Worm (Caenorhabditis elegans) whole organism, midembryonic: ENCODE results near the gene C53A3.1.

Source experiments
- T22C8.4 ChIP-seq: fragments of 200-800 bp; sonication (Bioruptor generic); IDR thresholded peaks from 2 replicates; pipeline ENCODE4 v1.3.6; 2022; ENCODE audit warnings: missing genetic modification characterization, missing compliant biosample characterization
- cog-1 ChIP-seq: sonication (generic microtip); optimal IDR thresholded peaks from 2 replicates; lab custom pipeline; 2016; ENCODE audit warnings: missing genetic modification characterization, missing compliant biosample characterization
- flt-1 ChIP-seq: fragments of 200-800 bp; sonication (Bioruptor generic); IDR thresholded peaks from 2 replicates; pipeline ENCODE4 v1.3.6; 2022; ENCODE audit warnings: missing genetic modification characterization, missing compliant biosample characterization
- klf-2 ChIP-seq: fragments of 200-800 bp; sonication (Bioruptor generic); conservative IDR thresholded peaks from 2 replicates; pipeline ENCODE4 v1.3.6; 2022; ENCODE audit warnings: missing genetic modification reagents, missing genetic modification characterization, missing compliant biosample characterization
- med-1 ChIP-seq: sonication (generic microtip); optimal IDR thresholded peaks from 2 replicates; lab custom pipeline; 2017; ENCODE audit warnings: missing genetic modification characterization, mild to moderate bottlenecking, missing compliant biosample characterization, antibody characterized with exemption, missing genetic modification reagents; ENCODE audit not compliant: insufficient read depth
- ref-1 ChIP-seq: fragments of 200-800 bp; sonication (Bioruptor generic); conservative IDR thresholded peaks from 2 replicates; pipeline ENCODE4 v1.3.6; 2022; ENCODE audit warnings: missing genetic modification reagents, missing genetic modification characterization, missing compliant biosample characterization
- tab-1 ChIP-seq: fragments of 200-800 bp; sonication (Bioruptor generic); IDR thresholded peaks from 2 replicates; pipeline ENCODE4 v1.3.6; 2022; ENCODE audit warnings: missing genetic modification characterization, missing compliant biosample characterization
- ztf-23 ChIP-seq: fragments of 200-800 bp; sonication (Bioruptor generic); IDR thresholded peaks from 2 replicates; pipeline ENCODE4 v1.3.6; 2022; ENCODE audit warnings: missing genetic modification reagents, missing genetic modification characterization, missing compliant biosample characterization
- ztf-29 ChIP-seq: fragments of 200-800 bp; sonication (Bioruptor generic); IDR thresholded peaks from 2 replicates; pipeline ENCODE4 v1.3.6; 2022; ENCODE audit warnings: missing genetic modification reagents, missing genetic modification characterization, missing compliant biosample characterization

The C53A3.1 gene

ce11 chrV:5760132-5760531 lies at the start of gene C53A3.1:
C53A3.1 (minus strand) TSS chrV:5760232.
- no peak for TF ChIP-seq med-1 (GFP tag; lab: Kevin White, UChicago)
- TF ChIP-seq T22C8.4, result no peak

ce11 chrV:5805467-5805866 lies 45.4 kb upstream of the C53A3.1 start, which contains the start of gene ZC250.5:
ZC250.5 (plus strand) TSS chrV:5805767.
- no peak for TF ChIP-seq med-1 (GFP tag; lab: Kevin White, UChicago)
- no peak for TF ChIP-seq cog-1 (tag; lab: Kevin White, UChicago)
- no peak for TF ChIP-seq klf-2 (GFP tag; lab: Robert Waterston, UW)
- no peak for TF ChIP-seq ztf-23 (GFP tag; lab: Robert Waterston, UW)
- no peak for TF ChIP-seq T22C8.4
- TF ChIP-seq ref-1 (GFP tag; lab: Robert Waterston, UW), result no peak
- TF ChIP-seq ztf-29 (GFP tag; lab: Robert Waterston, UW), result no peak
- TF ChIP-seq flt-1 (GFP tag; lab: Robert Waterston, UW), result no peak
- no peak for TF ChIP-seq tab-1 (GFP tag; lab: Robert Waterston, UW)

- no peak for TF ChIP-seq ztf-29 (GFP tag; lab: Robert Waterston, UW)
- TF ChIP-seq klf-2 (GFP tag; lab: Robert Waterston, UW), result no peak
- TF ChIP-seq T22C8.4, result no peak
- no peak for TF ChIP-seq med-1 (GFP tag; lab: Kevin White, UChicago)
- TF ChIP-seq ztf-23 (GFP tag; lab: Robert Waterston, UW), result no peak
- no peak for TF ChIP-seq ref-1 (GFP tag; lab: Robert Waterston, UW)
- TF ChIP-seq cog-1 (tag; lab: Kevin White, UChicago), result no peak
- no peak for TF ChIP-seq flt-1 (GFP tag; lab: Robert Waterston, UW)
- TF ChIP-seq tab-1 (GFP tag; lab: Robert Waterston, UW), result no peak
Observed at ce11 chrV:5799373-5799772, 39.3 kb upstream of the C53A3.1 start, which contains the start of gene cyn-17. cyn-17 (plus strand) TSS chrV:5799673.

- no peak for TF ChIP-seq flt-1 (GFP tag; lab: Robert Waterston, UW)
Observed at ce11 chrV:5798132-5798531, 38.1 kb upstream of the C53A3.1 start, which contains the start of gene nstp-3. nstp-3 (minus strand) TSS chrV:5798232.

- no peak for TF ChIP-seq ztf-23 (GFP tag; lab: Robert Waterston, UW)
- no peak for TF ChIP-seq ref-1 (GFP tag; lab: Robert Waterston, UW)
- no peak for TF ChIP-seq flt-1 (GFP tag; lab: Robert Waterston, UW)
- no peak for TF ChIP-seq cog-1 (tag; lab: Kevin White, UChicago)
- no peak for TF ChIP-seq tab-1 (GFP tag; lab: Robert Waterston, UW)
- TF ChIP-seq med-1 (GFP tag; lab: Kevin White, UChicago), result no peak
- TF ChIP-seq klf-2 (GFP tag; lab: Robert Waterston, UW), result no peak
- no peak for TF ChIP-seq T22C8.4
- no peak for TF ChIP-seq ztf-29 (GFP tag; lab: Robert Waterston, UW)
Observed at ce11 chrV:5792031-5792430, 32.0 kb upstream of the C53A3.1 start, which contains the start of gene ZC250.2. ZC250.2 (plus strand) TSS chrV:5792331.

- TF ChIP-seq tab-1 (GFP tag; lab: Robert Waterston, UW) (no peak), cog-1 (tag; lab: Kevin White, UChicago) (peak; percentile 33), ztf-23 (GFP tag; lab: Robert Waterston, UW) (peak; percentile 79), flt-1 (GFP tag; lab: Robert Waterston, UW) (no peak; the same call in none of the 2 replicates), klf-2 (GFP tag; lab: Robert Waterston, UW) (no peak), T22C8.4 (no peak), med-1 (GFP tag; lab: Kevin White, UChicago) (no peak), ztf-29 (GFP tag; lab: Robert Waterston, UW) (no peak)
Observed at ce11 chrV:5790497-5791280, 30.7 kb upstream of the C53A3.1 start, which contains the start of the genes nhr-142 and F44E7.9. nhr-142 (minus strand) TSS chrV:5790553. F44E7.9 (plus strand) TSS chrV:5791230.

- no peak for TF ChIP-seq ztf-29 (GFP tag; lab: Robert Waterston, UW)
- no peak for TF ChIP-seq flt-1 (GFP tag; lab: Robert Waterston, UW)
- no peak for TF ChIP-seq ztf-23 (GFP tag; lab: Robert Waterston, UW)
- no peak for TF ChIP-seq T22C8.4
- TF ChIP-seq ref-1 (GFP tag; lab: Robert Waterston, UW), result no peak
- TF ChIP-seq klf-2 (GFP tag; lab: Robert Waterston, UW), result no peak
- no peak for TF ChIP-seq tab-1 (GFP tag; lab: Robert Waterston, UW)
- TF ChIP-seq med-1 (GFP tag; lab: Kevin White, UChicago), result no peak
- no peak for TF ChIP-seq cog-1 (tag; lab: Kevin White, UChicago)
Observed at ce11 chrV:5788650-5789049, 28.6 kb upstream of the C53A3.1 start.

ce11 chrV:5785372-5785771 lies 25.3 kb upstream of the C53A3.1 start, which contains the start of gene F44E7.7:
F44E7.7 (minus strand) TSS chrV:5785472.
- TF ChIP-seq ztf-23 (GFP tag; lab: Robert Waterston, UW) (no peak), med-1 (GFP tag; lab: Kevin White, UChicago) (no peak), cog-1 (tag; lab: Kevin White, UChicago) (no peak), ztf-29 (GFP tag; lab: Robert Waterston, UW) (no peak), tab-1 (GFP tag; lab: Robert Waterston, UW) (no peak), ref-1 (GFP tag; lab: Robert Waterston, UW) (no peak), klf-2 (GFP tag; lab: Robert Waterston, UW) (no peak), flt-1 (GFP tag; lab: Robert Waterston, UW) (no peak), T22C8.4 (no peak)

- TF ChIP-seq cog-1 (tag; lab: Kevin White, UChicago) (no peak), klf-2 (GFP tag; lab: Robert Waterston, UW) (no peak), tab-1 (GFP tag; lab: Robert Waterston, UW) (no peak), ref-1 (GFP tag; lab: Robert Waterston, UW) (no peak), ztf-23 (GFP tag; lab: Robert Waterston, UW) (no peak), med-1 (GFP tag; lab: Kevin White, UChicago) (no peak), flt-1 (GFP tag; lab: Robert Waterston, UW) (no peak), ztf-29 (GFP tag; lab: Robert Waterston, UW) (no peak), T22C8.4 (no peak)
Observed at ce11 chrV:5782687-5783086, 22.7 kb upstream of the C53A3.1 start, which contains the start of gene fbxa-183. fbxa-183 (minus strand) TSS chrV:5782787.
